Worm (Caenorhabditis elegans): ENCODE data around the gene ZC196.3.

DNA sequence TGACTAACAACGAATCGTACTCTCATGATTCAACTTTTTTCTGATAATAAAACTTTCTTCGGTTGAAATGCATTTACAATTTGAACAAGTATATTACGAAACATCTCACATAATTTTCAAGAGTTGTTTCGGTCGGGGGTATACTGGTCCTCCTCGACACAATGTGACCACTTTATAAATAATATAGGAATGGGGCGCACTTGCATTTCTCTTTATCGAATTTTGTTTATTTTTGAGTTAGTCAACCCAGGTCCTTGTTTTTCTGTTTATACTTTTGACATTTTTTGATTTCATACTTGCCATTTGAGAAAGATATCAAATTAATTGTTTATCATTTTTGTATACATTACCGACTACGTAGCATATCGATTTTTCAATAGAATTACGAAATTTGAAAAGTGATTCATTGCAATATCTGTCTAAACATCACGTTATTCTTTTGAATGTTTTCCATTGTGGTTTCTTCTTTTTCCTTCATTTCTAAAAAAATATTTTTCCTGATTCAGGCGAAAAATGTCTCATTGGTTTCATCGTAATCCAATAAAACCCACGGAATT lies 37.4 kb downstream of the ZC196.3 start, which contains the start of gene B0507.2:
- no peak for TF ChIP-seq dao-5 (tag; optimal IDR thresholded peaks at IDR 0.05)
- no peak for TF ChIP-seq him-1 (tag; optimal IDR thresholded peaks at IDR 0.05)
- no peak for TF ChIP-seq W03F9.2 (tag; optimal IDR thresholded peaks at IDR 0.05)
